Fruit fly (Drosophila melanogaster): ENCODE results near the gene amx.

dm6 chrX:9200234-9200633 is 46.9 kb downstream of the amx start:
- no peak for TF ChIP-seq CG14441 (GFP tag; IDR thresholded peaks at IDR 0.05)
- no peak for TF ChIP-seq CG4328 (GFP tag; optimal IDR thresholded peaks at IDR 0.05)
- no peak for TF ChIP-seq CG6254 (GFP tag; optimal IDR thresholded peaks at IDR 0.05)
- TF ChIP-seq odd (GFP tag; optimal IDR thresholded peaks at IDR 0.05) = no peak

Measured in whole organism, embryonic.